Worm (Caenorhabditis elegans): ENCODE measurements around the gene unc-105.
A peak's percentile ranks its signal among the peaks of the same experiment; 100 is the strongest.

The unc-105 gene

DNA sequence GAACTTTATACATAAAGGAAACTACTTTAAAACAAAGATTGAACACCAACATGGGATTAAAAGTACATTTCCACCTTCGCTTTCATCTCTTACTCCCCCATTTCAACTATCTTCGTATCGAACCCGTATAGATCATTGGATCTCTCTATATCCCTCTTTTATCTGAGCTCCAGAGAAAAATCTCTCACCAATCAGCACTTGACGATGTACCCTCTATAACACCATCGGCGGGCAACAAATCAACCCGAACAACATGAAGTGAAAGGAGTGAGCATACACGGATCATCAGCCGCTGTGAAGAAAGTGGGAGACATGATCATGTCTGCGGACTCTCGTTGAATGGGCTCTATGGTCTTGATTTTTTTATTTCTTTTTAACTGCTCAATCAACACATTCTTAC, 1.2 kb downstream of the unc-105 start:
- TF ChIP-seq B0019.2 (GFP tag; conservative IDR thresholded peaks at IDR 0.05), result no peak
- TF ChIP-seq ceh-100 (GFP tag; IDR thresholded peaks at IDR 0.05), result no peak
- TF ChIP-seq lin-54 (GFP tag; optimal IDR thresholded peaks at IDR 0.05), result no peak
- TF ChIP-seq ceh-27 (GFP tag; optimal IDR thresholded peaks at IDR 0.05), result no peak
- no peak for TF ChIP-seq F10E7.11 (tag; optimal IDR thresholded peaks at IDR 0.05)
- TF ChIP-seq gei-17 (GFP tag; optimal IDR thresholded peaks at IDR 0.05), result no peak
- TF ChIP-seq ccch-3 (GFP tag; optimal IDR thresholded peaks at IDR 0.05), result no peak
- TF ChIP-seq F37B4.10 (GFP tag; IDR thresholded peaks at IDR 0.05), result no peak
- TF ChIP-seq lsy-27 (tag; optimal IDR thresholded peaks at IDR 0.05; ENCODE audit: borderline replicate concordance, insufficient read depth), result no peak
- no peak for TF ChIP-seq F55B11.4 (tag; optimal IDR thresholded peaks at IDR 0.05; ENCODE audit: borderline replicate concordance, insufficient read depth)
- TF ChIP-seq attf-3 (GFP tag; conservative IDR thresholded peaks at IDR 0.05), result no peak
- no peak for TF ChIP-seq madf-3 (GFP tag; IDR thresholded peaks at IDR 0.05)
- TF ChIP-seq madf-8 (GFP tag; conservative IDR thresholded peaks at IDR 0.05), result no peak
- TF ChIP-seq hsf-1 (GFP tag; IDR thresholded peaks at IDR 0.05), result no peak
- no peak for TF ChIP-seq mxl-1 (tag; optimal IDR thresholded peaks at IDR 0.05)

DNA sequence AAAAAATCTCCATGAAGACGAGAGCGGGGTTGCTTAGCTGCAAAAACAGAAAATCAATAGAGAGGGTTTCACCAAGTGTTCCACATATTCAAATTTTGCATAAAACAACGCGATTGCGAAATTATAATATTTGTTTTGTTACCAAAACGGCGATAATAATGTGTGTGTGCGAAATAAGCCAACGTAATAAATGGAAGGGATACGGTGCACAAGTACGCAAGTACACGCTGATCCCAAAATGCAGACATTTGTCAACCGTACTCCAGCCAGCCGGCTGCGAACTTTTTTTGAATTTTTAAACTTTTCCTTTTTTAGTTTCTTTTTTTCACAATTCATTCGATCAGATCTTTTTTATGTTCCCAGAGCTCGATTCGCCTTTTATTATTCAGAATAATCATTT, 8.6 kb downstream of the unc-105 start, which contains the start of gene ire-1:
Gene ire-1, minus strand, starts transcription at position 44 of the 400 bp plus-strand sequence.
- peak; percentile 31; the same call in 1 of the 2 replicates for TF ChIP-seq B0019.2 (GFP tag; conservative IDR thresholded peaks at IDR 0.05)
- TF ChIP-seq T07F8.4 (tag; optimal IDR thresholded peaks at IDR 0.05), result no peak
- no peak for TF ChIP-seq lin-26 (GFP tag; IDR thresholded peaks at IDR 0.05)
- TF ChIP-seq chd-7 (tag; optimal IDR thresholded peaks at IDR 0.05), result no peak
- TF ChIP-seq rpc-1 (optimal IDR thresholded peaks at IDR 0.05), result no peak
- no peak for TF ChIP-seq rpc-1 (tag; optimal IDR thresholded peaks at IDR 0.05)
- no peak for TF ChIP-seq let-526 (GFP tag; IDR thresholded peaks at IDR 0.05)
- TF ChIP-seq nhr-80 (tag; optimal IDR thresholded peaks at IDR 0.05), result peak; percentile 61
- TF ChIP-seq bed-2 (GFP tag; IDR thresholded peaks at IDR 0.05), result no peak
- no peak for TF ChIP-seq B0035.1 (tag; optimal IDR thresholded peaks at IDR 0.05)
- no peak for TF ChIP-seq nfya-2 (GFP tag; IDR thresholded peaks at IDR 0.05)
- TF ChIP-seq egrh-3 (GFP tag; IDR thresholded peaks at IDR 0.05), result no peak
- peak; percentile 25; the same call in 1 of the 2 replicates for TF ChIP-seq hmg-1.2 (GFP tag; IDR thresholded peaks at IDR 0.05)
- TF ChIP-seq F10E7.11 (tag; optimal IDR thresholded peaks at IDR 0.05), result no peak
- peak; percentile 30 to 73 for TF ChIP-seq let-607 (tag; optimal IDR thresholded peaks at IDR 0.05)
- no peak for TF ChIP-seq attf-3 (GFP tag; conservative IDR thresholded peaks at IDR 0.05)
- TF ChIP-seq F33H1.4 (GFP tag; IDR thresholded peaks at IDR 0.05), result peak; percentile 45; the same call in 1 of the 2 replicates
- no peak for TF ChIP-seq mes-4 (tag; optimal IDR thresholded peaks at IDR 0.05)
- no peak for TF ChIP-seq ztf-28 (GFP tag; IDR thresholded peaks at IDR 0.05)
- TF ChIP-seq atf-7 (tag; optimal IDR thresholded peaks at IDR 0.05), result no peak
- no peak for TF ChIP-seq C06A6.2 (GFP tag; conservative IDR thresholded peaks at IDR 0.05)
- TF ChIP-seq cebp-1 (GFP tag; IDR thresholded peaks at IDR 0.05), result peak; percentile 82
- TF ChIP-seq cebp-1 (tag; optimal IDR thresholded peaks at IDR 0.05), result peak; percentile 92
- TF ChIP-seq Y79H2A.3 (GFP tag; conservative IDR thresholded peaks at IDR 0.05), result no peak
- TF ChIP-seq egl-44 (GFP tag; IDR thresholded peaks at IDR 0.05), result no peak
- peak; percentile 41; the same call in 1 of the 2 replicates for TF ChIP-seq ceh-100 (GFP tag; IDR thresholded peaks at IDR 0.05)
- no peak for TF ChIP-seq dpff-1 (tag; optimal IDR thresholded peaks at IDR 0.05)
- TF ChIP-seq pha-4 (tag; optimal IDR thresholded peaks at IDR 0.05), result peak; percentile 73
- no peak for TF ChIP-seq ceh-91 (GFP tag; IDR thresholded peaks at IDR 0.05)
- TF ChIP-seq F55B11.4 (tag; optimal IDR thresholded peaks at IDR 0.05; ENCODE audit: borderline replicate concordance, insufficient read depth), result no peak
- no peak for TF ChIP-seq Y53F4B.3 (GFP tag; IDR thresholded peaks at IDR 0.05)
- TF ChIP-seq F57C9.4 (tag; optimal IDR thresholded peaks at IDR 0.05), result no peak
- TF ChIP-seq ceh-40 (GFP tag; IDR thresholded peaks at IDR 0.05), result no peak
- TF ChIP-seq attf-5 (GFP tag; optimal IDR thresholded peaks at IDR 0.05), result peak; percentile 74
- no peak for TF ChIP-seq C17E4.6 (GFP tag; IDR thresholded peaks at IDR 0.05)
- TF ChIP-seq dpl-1 (GFP tag; optimal IDR thresholded peaks at IDR 0.05), result peak; percentile 3
- TF ChIP-seq mxl-1 (tag; optimal IDR thresholded peaks at IDR 0.05), result no peak
- peak; percentile 63 for TF ChIP-seq F49E8.2 (tag; optimal IDR thresholded peaks at IDR 0.05; ENCODE audit: insufficient read depth)
- TF ChIP-seq madf-8 (GFP tag; conservative IDR thresholded peaks at IDR 0.05), result no peak

All from whole organism, young adult.